Worm (Caenorhabditis elegans) whole organism, midembryonic: ENCODE data around the gene rpl-21.
A peak's percentile ranks its signal among the peaks of the same experiment; 100 is the strongest.

Experiments
- T22C8.4 ChIP-seq: fragments of 200-800 bp; sonication (Bioruptor generic); IDR thresholded peaks from 2 replicates; pipeline ENCODE4 v1.3.6; 2022; ENCODE audit warnings: missing genetic modification characterization, missing compliant biosample characterization
- cog-1 ChIP-seq: sonication (generic microtip); optimal IDR thresholded peaks from 2 replicates; lab custom pipeline; 2016; ENCODE audit warnings: missing genetic modification characterization, missing compliant biosample characterization
- flt-1 ChIP-seq: fragments of 200-800 bp; sonication (Bioruptor generic); IDR thresholded peaks from 2 replicates; pipeline ENCODE4 v1.3.6; 2022; ENCODE audit warnings: missing genetic modification characterization, missing compliant biosample characterization
- klf-2 ChIP-seq: fragments of 200-800 bp; sonication (Bioruptor generic); conservative IDR thresholded peaks from 2 replicates; pipeline ENCODE4 v1.3.6; 2022; ENCODE audit warnings: missing genetic modification reagents, missing genetic modification characterization, missing compliant biosample characterization
- med-1 ChIP-seq: sonication (generic microtip); optimal IDR thresholded peaks from 2 replicates; lab custom pipeline; 2017; ENCODE audit warnings: missing genetic modification characterization, mild to moderate bottlenecking, missing compliant biosample characterization, antibody characterized with exemption, missing genetic modification reagents; ENCODE audit not compliant: insufficient read depth
- ref-1 ChIP-seq: fragments of 200-800 bp; sonication (Bioruptor generic); conservative IDR thresholded peaks from 2 replicates; pipeline ENCODE4 v1.3.6; 2022; ENCODE audit warnings: missing genetic modification reagents, missing genetic modification characterization, missing compliant biosample characterization
- tab-1 ChIP-seq: fragments of 200-800 bp; sonication (Bioruptor generic); IDR thresholded peaks from 2 replicates; pipeline ENCODE4 v1.3.6; 2022; ENCODE audit warnings: missing genetic modification characterization, missing compliant biosample characterization
- ztf-23 ChIP-seq: fragments of 200-800 bp; sonication (Bioruptor generic); IDR thresholded peaks from 2 replicates; pipeline ENCODE4 v1.3.6; 2022; ENCODE audit warnings: missing genetic modification reagents, missing genetic modification characterization, missing compliant biosample characterization
- ztf-29 ChIP-seq: fragments of 200-800 bp; sonication (Bioruptor generic); IDR thresholded peaks from 2 replicates; pipeline ENCODE4 v1.3.6; 2022; ENCODE audit warnings: missing genetic modification reagents, missing genetic modification characterization, missing compliant biosample characterization

Gene rpl-21

DNA sequence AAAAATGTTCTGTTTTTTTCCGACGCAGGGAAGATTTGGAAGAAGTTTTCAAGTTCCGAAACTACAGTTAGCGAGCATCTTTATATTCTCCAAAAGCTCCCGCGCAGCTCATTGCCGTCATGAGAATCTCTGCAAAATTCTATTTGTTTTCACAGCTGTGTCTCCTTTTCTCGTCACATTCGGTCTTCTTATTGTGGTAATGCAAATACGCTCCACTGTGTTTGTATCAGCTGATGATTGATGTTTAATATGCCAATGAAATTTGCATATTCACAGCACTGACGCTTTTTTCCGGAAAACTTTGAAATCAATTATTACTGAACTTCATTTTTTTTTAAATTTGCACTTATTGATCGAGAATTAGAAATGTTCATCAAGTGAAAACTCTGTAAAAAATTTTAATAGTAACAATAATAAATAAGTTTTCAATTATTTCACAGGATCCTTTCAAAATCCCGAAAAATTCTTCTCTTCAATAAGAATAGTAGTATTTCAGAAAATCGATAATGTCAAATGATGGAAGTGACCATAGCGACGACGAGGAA is 36.9 kb downstream of the rpl-21 start, which contains the start of gene K06H7.2:
Gene K06H7.2 (plus strand): TSS at position 495 of the 545 bp plus-strand sequence.
- TF ChIP-seq cog-1 (tag; lab: Kevin White, UChicago): peak; percentile 48
- TF ChIP-seq flt-1 (GFP tag; lab: Robert Waterston, UW): 0 out of 2 replicates have a peak, but pooled peaks have one; percentile 40
- TF ChIP-seq T22C8.4 (GFP tag; lab: Robert Waterston, UW): no peak

DNA sequence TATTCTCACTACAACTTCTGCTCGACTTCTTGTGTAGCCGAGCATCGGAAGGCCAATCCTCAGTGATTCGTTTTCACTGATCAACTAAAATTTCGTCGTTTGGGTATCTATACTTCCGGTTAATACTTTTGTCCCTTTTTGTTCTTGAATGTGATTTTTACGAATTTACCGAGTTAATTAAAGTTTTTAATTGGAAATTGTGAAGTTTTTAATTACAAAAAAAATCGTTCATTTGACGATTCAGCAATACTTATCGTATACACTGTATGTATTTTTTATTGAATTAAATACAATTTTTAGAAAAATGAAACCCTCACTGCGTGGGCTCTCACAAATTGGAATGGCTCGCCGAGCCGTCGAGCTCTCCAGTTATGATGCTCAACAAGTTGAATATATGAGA is 38.6 kb downstream of the rpl-21 start, which contains the start of gene idi-1:
Gene idi-1 (plus strand): TSS at position 301 of the 400 bp plus-strand sequence.
- TF ChIP-seq tab-1 (GFP tag; lab: Robert Waterston, UW) (no peak), med-1 (GFP tag; lab: Kevin White, UChicago) (no peak), T22C8.4 (GFP tag; lab: Robert Waterston, UW) (no peak), flt-1 (GFP tag; lab: Robert Waterston, UW) (no peak), cog-1 (tag; lab: Kevin White, UChicago) (no peak), ztf-23 (GFP tag; lab: Robert Waterston, UW) (no peak), ztf-29 (no peak), klf-2 (GFP tag; lab: Robert Waterston, UW) (no peak), ref-1 (GFP tag; lab: Robert Waterston, UW) (no peak)

DNA sequence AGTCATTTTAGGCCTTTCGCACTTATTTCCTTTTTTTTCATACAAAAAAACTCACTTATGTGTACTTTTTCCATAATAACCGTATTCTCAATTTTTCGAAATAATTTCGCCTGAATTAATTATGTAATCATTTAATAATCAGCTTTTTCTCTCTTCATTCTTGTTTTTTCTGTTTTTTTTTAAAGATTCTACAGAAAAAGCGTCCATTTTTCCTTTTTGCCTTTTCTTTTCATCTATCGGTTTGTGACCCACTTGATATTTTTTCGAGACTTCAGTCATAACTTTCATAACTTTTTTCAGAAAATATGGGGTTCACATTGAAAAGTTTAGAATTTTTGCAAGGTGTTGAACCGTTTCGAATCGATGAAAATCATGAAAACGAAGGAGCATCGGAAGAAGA is 41.8 kb downstream of the rpl-21 start, which contains the start of gene vms-1:
Gene vms-1 (plus strand): TSS at position 301 of the 400 bp plus-strand sequence.
- TF ChIP-seq ref-1 (GFP tag; lab: Robert Waterston, UW) (no peak), tab-1 (GFP tag; lab: Robert Waterston, UW) (no peak), ztf-29 (no peak), klf-2 (GFP tag; lab: Robert Waterston, UW) (no peak), flt-1 (GFP tag; lab: Robert Waterston, UW) (no peak), cog-1 (tag; lab: Kevin White, UChicago) (no peak), med-1 (GFP tag; lab: Kevin White, UChicago) (no peak), ztf-23 (GFP tag; lab: Robert Waterston, UW) (no peak), T22C8.4 (GFP tag; lab: Robert Waterston, UW) (no peak)

DNA sequence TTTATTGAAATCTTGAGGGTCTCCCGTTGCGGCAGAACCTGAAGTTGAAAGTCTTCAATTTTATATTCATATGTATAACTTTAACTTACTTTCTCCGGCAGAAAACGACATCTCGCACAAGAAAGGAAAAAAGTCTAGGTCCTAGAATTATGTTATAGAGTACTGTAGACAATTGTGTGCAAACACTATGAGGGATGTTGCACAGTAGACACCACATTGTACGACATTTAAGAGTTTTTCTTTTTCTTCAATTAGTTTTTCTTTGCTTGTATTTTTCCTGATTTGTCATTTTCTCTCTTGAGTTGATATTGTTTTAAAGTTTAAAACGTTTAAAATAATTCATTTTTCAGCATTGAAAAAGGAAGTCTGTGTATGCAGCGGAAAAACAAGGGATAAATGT is 44.7 kb downstream of the rpl-21 start, which contains the start of the genes K06H7.7 and grp-1:
Gene K06H7.7 (minus strand): TSS at position 121 of the 400 bp plus-strand sequence.
Gene grp-1 (plus strand): TSS at position 351 of the 400 bp plus-strand sequence.
- TF ChIP-seq med-1 (GFP tag; lab: Kevin White, UChicago) (no peak), T22C8.4 (GFP tag; lab: Robert Waterston, UW) (no peak), klf-2 (GFP tag; lab: Robert Waterston, UW) (no peak), ztf-29 (no peak), tab-1 (GFP tag; lab: Robert Waterston, UW) (no peak), cog-1 (tag; lab: Kevin White, UChicago) (no peak), flt-1 (GFP tag; lab: Robert Waterston, UW) (no peak), ref-1 (GFP tag; lab: Robert Waterston, UW) (no peak), ztf-23 (GFP tag; lab: Robert Waterston, UW) (no peak)

DNA sequence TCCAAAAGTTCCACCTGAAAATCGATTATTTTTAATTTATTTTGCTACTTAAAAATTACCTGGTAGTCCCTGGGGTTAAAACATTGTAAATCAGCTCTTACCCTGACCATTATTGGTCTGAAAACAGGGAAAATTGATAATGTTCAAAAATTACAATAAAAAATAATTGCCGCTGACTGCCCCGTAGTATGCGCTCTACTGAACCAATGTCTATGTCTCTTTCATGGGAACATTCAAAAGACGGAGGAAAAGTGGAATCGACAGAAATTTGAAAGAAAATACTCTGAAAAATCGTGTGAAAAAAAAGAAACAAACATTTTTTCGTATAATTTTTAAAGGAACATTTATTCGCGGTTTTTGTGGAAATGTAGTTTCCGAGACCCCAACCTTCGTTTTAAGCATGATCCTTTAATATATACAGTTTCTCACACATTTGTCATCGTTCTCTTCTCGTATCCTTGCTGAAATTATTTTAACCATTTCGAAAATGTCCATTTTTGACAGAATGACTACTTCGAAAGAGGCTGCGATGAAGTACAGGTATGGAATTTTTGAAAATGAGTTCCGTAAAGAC is 49.8 kb downstream of the rpl-21 start, which contains the start of the genes dcr-1 and apc-2:
Gene dcr-1 (minus strand): TSS at position 117 of the 574 bp plus-strand sequence.
Gene apc-2 (plus strand): TSS at position 465 of the 574 bp plus-strand sequence.
- TF ChIP-seq flt-1 (GFP tag; lab: Robert Waterston, UW) (no peak), tab-1 (GFP tag; lab: Robert Waterston, UW) (no peak), ztf-29 (no peak), klf-2 (GFP tag; lab: Robert Waterston, UW) (no peak), med-1 (GFP tag; lab: Kevin White, UChicago) (no peak), ref-1 (GFP tag; lab: Robert Waterston, UW) (no peak), ztf-23 (GFP tag; lab: Robert Waterston, UW) (no peak), T22C8.4 (GFP tag; lab: Robert Waterston, UW) (no peak), cog-1 (tag; lab: Kevin White, UChicago) (no peak)
